Fruit fly (Drosophila melanogaster): ENCODE measurements around the gene Anp.

dm6 chr3R:30175045-30175589 is 34.6 kb upstream of the Anp start:
- TF ChIP-seq cnc (optimal IDR thresholded peaks at IDR 0.05) (no peak), toe (GFP tag; optimal IDR thresholded peaks at IDR 0.05) (no peak), kay (GFP tag; ENCODE audit: borderline replicate concordance) (no peak)
